Fruit fly (Drosophila melanogaster) whole organism: ENCODE results near the gene Ice2.

Experiments used
- CG8478 ChIP-seq: fragments of >200 bp; optimal IDR thresholded peaks from 2 replicates; lab custom pipeline; 2018; ENCODE audit warnings: inconsistent platforms
- Dll ChIP-seq: fragments of >200 bp; optimal IDR thresholded peaks from 2 replicates; lab custom pipeline; 2017
- EcR ChIP-seq, 2 experiments: fragments of >200 bp; optimal IDR thresholded peaks; 2 replicates each; lab custom pipeline; 2017; ENCODE audit warnings: missing biosample characterization in 2 of 2, missing genetic modification characterization in 2 of 2, missing genetic modification reagents in 2 of 2
- pan ChIP-seq: fragments of >200 bp; optimal IDR thresholded peaks from 2 replicates; lab custom pipeline; 2017
- psq ChIP-seq: fragments of >200 bp; optimal IDR thresholded peaks from 2 replicates; lab custom pipeline; 2017
- usp ChIP-seq: fragments of >200 bp; optimal IDR thresholded peaks from 2 replicates; lab custom pipeline; 2017; ENCODE audit warnings: missing biosample characterization, missing genetic modification characterization, mixed read lengths

Gene Ice2

dm6 chr3R:21179592-21180390 is 49.8 kb downstream of the Ice2 start:
- TF ChIP-seq Dll (lab: Kevin White, UChicago) (no peak), psq (lab: Kevin White, UChicago) (no peak), CG8478 (lab: Kevin White, UChicago) (no peak), EcR (GFP tag; optimal IDR thresholded peaks at IDR 0.05; lab: Kevin White, UChicago) (no peak), pan (no peak), usp (GFP tag; lab: Kevin White, UChicago) (no peak)

DNA sequence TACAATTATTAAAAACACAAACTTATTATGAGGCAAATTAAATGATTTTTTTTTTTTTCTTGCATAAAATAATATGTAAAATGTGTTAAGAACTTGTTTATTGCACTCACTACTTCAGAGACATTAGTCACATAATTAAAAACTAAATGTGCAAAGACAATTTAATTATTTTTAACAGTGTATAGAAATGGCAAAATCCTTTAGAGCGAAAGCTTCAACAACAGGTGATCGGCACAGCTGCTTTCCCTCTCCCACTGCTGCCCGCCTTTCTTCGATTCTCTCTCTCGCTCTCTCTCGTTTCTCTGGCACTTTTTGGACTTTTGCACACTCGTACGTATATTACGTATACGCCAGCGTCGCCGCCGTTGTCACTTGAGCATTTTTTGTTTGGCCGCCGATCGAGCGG is 50.4 kb downstream of the Ice2 start:
- TF ChIP-seq psq (lab: Kevin White, UChicago) (no peak), Dll (lab: Kevin White, UChicago) (no peak), CG8478 (lab: Kevin White, UChicago) (no peak), EcR (GFP tag; optimal IDR thresholded peaks at IDR 0.05; lab: Kevin White, UChicago) (no peak), pan (no peak), usp (GFP tag; lab: Kevin White, UChicago) (no peak)

DNA sequence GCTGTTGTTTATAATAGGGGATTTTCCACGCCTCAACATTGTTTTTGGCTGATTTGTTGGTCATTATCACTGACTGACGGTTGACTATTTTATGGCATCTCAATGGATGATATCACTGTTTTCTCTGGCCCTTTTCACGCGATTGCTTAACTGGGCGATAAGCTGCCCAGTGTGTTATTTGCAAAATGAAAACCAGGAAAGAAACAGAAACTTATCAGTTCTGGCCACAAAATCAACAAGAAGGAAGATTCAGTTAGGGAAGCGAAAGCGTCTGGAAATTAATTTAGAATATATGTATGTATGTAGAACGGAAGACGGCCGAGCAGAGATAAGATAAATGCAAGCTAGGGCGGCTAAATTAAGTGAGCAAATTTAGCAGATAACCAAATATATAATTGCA is 51.9 kb downstream of the Ice2 start:
- TF ChIP-seq psq (lab: Kevin White, UChicago): no peak
